Worm (Caenorhabditis elegans): Measurements from ENCODE around the gene ZK632.4.
"Not testable (repeated sequence)": the region's sequence is repeated elsewhere in the genome, so short reads cannot be mapped to it uniquely, and the experiment has no call there.

The ZK632.4 gene

ce11 chrIII:9850877-9851276 lies 43.6 kb upstream of the ZK632.4 start:
- TF ChIP-seq F22D6.2 (tag; optimal IDR thresholded peaks at IDR 0.05), result no peak
- no peak for TF ChIP-seq ZK185.1 (tag; optimal IDR thresholded peaks at IDR 0.05; ENCODE audit: poor library complexity, severe bottlenecking)
- TF ChIP-seq nhr-80 (tag; optimal IDR thresholded peaks at IDR 0.05), result peak; percentile 47
- TF ChIP-seq lsy-27 (tag; optimal IDR thresholded peaks at IDR 0.05; ENCODE audit: borderline replicate concordance, insufficient read depth), result no peak

- no peak for TF ChIP-seq sptf-2 (GFP tag; optimal IDR thresholded peaks at IDR 0.05)
- TF ChIP-seq nhr-80 (tag; optimal IDR thresholded peaks at IDR 0.05), result peak; percentile 62
- TF ChIP-seq zfh-2 (GFP tag; conservative IDR thresholded peaks at IDR 0.05), result no peak
- no peak for TF ChIP-seq Y67H2A.10 (GFP tag; conservative IDR thresholded peaks at IDR 0.05)
- no peak for TF ChIP-seq lin-40 (tag; optimal IDR thresholded peaks at IDR 0.05)
Measured at ce11 chrIII:9849950-9850349, 42.7 kb upstream of the ZK632.4 start.

- TF ChIP-seq ekl-4 (GFP tag; IDR thresholded peaks at IDR 0.05), result peak; percentile 21; the same call in 1 of the 2 replicates
- 0 out of 2 replicates have a peak, but pooled peaks have one; percentile 57 for TF ChIP-seq madf-3 (GFP tag; IDR thresholded peaks at IDR 0.05)
- 0 out of 2 replicates have a peak, but pooled peaks have one; percentile 14 for TF ChIP-seq egrh-3 (GFP tag; IDR thresholded peaks at IDR 0.05)
- TF ChIP-seq B0261.1 (tag; optimal IDR thresholded peaks at IDR 0.05), result peak; percentile 43
- peak; percentile 59 for TF ChIP-seq madf-6 (GFP tag; IDR thresholded peaks at IDR 0.05)
- peak; percentile 73 for TF ChIP-seq tbp1 (GFP tag; optimal IDR thresholded peaks at IDR 0.05)
- TF ChIP-seq pbrm-1 (GFP tag; IDR thresholded peaks at IDR 0.05), result 0 out of 2 replicates have a peak, but pooled peaks have one; percentile 42
- TF ChIP-seq ztf-28 (GFP tag; IDR thresholded peaks at IDR 0.05), result 0 out of 2 replicates have a peak, but pooled peaks have one; percentile 53
- peak; percentile 74 for TF ChIP-seq mcd-1 (GFP tag; IDR thresholded peaks at IDR 0.05)
- peak; percentile 73; the same call in 1 of the 2 replicates for TF ChIP-seq lin-26 (GFP tag; IDR thresholded peaks at IDR 0.05)
- peak; percentile 39 for TF ChIP-seq hmg-1.2 (GFP tag; IDR thresholded peaks at IDR 0.05)
- peak; percentile 64; the same call in 1 of the 2 replicates for TF ChIP-seq Y79H2A.3 (GFP tag; conservative IDR thresholded peaks at IDR 0.05)
- not testable (repeated sequence) for TF ChIP-seq rpc-1 (optimal IDR thresholded peaks at IDR 0.05)
- TF ChIP-seq rpc-1 (tag; optimal IDR thresholded peaks at IDR 0.05), result peak; percentile 49
- TF ChIP-seq madf-8 (GFP tag; conservative IDR thresholded peaks at IDR 0.05), result peak; percentile 29; the same call in 1 of the 2 replicates
Measured at ce11 chrIII:9849111-9849510, 41.9 kb upstream of the ZK632.4 start.

- TF ChIP-seq nhr-80 (tag; optimal IDR thresholded peaks at IDR 0.05), result no peak
- TF ChIP-seq lsy-27 (tag; optimal IDR thresholded peaks at IDR 0.05; ENCODE audit: borderline replicate concordance, insufficient read depth), result no peak
- TF ChIP-seq K11D2.4 (GFP tag; IDR thresholded peaks at IDR 0.05), result no peak
- no peak for TF ChIP-seq mxl-1 (tag; optimal IDR thresholded peaks at IDR 0.05)
- 0 out of 2 replicates have a peak, but pooled peaks have one; percentile 21 for TF ChIP-seq rcor-1 (GFP tag; IDR thresholded peaks at IDR 0.05)
- no peak for TF ChIP-seq D2030.7 (GFP tag; IDR thresholded peaks at IDR 0.05)
- no peak for TF ChIP-seq sea-2 (GFP tag; IDR thresholded peaks at IDR 0.05)
- TF ChIP-seq zim-3 (tag; optimal IDR thresholded peaks at IDR 0.05), result no peak
- no peak for TF ChIP-seq nfyb-1 (GFP tag; IDR thresholded peaks at IDR 0.05)
- TF ChIP-seq die-1 (tag; optimal IDR thresholded peaks at IDR 0.05), result no peak
- TF ChIP-seq tbx-9 (tag; optimal IDR thresholded peaks at IDR 0.05; ENCODE audit: borderline replicate concordance), result no peak
- no peak for TF ChIP-seq F33H1.4 (GFP tag; IDR thresholded peaks at IDR 0.05)
- TF ChIP-seq ztf-26 (tag; optimal IDR thresholded peaks at IDR 0.05), result no peak
- no peak for TF ChIP-seq lin-26 (GFP tag; IDR thresholded peaks at IDR 0.05)
- no peak for TF ChIP-seq mel-28 (tag; optimal IDR thresholded peaks at IDR 0.05; ENCODE audit: borderline replicate concordance)
- no peak for TF ChIP-seq attf-5 (GFP tag; optimal IDR thresholded peaks at IDR 0.05)
- TF ChIP-seq dpff-1 (tag; optimal IDR thresholded peaks at IDR 0.05), result no peak
- peak; percentile 46 for TF ChIP-seq madf-6 (GFP tag; IDR thresholded peaks at IDR 0.05)
- TF ChIP-seq lin-54 (GFP tag; optimal IDR thresholded peaks at IDR 0.05), result peak; percentile 48
Measured at ce11 chrIII:9848603-9849002, 41.3 kb upstream of the ZK632.4 start.

Data from whole organism, young adult.